Worm (Caenorhabditis elegans): ENCODE data around the gene dlc-3.
A peak's percentile ranks its signal among the peaks of the same experiment; 100 is the strongest.

Gene dlc-3

DNA sequence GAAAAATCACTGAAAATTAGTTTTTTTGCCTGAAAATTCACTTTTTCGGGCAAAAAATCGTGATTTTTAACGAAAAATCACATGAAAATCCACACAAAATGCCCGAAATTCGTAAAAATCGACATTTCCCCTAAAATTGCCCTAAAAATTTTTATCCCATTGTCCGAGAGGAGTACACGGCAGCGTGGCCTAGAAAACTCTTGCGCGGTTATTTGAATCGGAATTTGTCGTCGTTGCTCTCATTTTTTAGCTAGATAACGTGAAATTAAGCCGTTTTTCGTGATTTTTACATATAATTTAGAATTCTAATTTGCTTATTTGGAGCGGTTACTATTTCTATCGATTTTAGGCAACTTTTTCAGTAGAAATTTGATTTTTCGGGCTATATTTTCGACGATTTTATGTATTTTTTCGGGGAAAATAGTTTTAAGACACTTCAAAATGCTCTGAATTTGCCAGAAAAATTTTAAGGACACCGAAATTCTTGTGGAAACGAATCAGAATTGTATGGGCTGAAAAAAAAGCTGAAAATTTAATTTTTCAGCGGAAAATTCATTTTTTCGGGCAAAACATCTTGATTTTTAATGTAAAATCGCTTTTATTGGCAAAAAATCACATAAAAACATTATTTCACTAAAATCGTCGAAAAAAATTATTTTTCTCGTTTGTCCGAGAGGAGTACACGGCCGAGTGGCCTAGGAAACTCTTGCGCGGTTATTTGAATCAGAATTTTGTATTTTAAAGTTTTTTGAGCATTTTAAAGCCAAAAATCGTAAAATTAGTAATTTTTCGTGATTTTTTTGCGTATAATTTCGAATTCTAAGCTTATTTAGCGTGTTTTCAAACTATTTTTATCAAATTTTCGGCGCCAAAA, 16.7 kb upstream of the dlc-3 start (continued):
- TF ChIP-seq pha-4 (GFP tag; IDR thresholded peaks at IDR 0.05), result peak; percentile 23; the same call in 1 of the 2 replicates
- TF ChIP-seq pha-4 (tag; optimal IDR thresholded peaks at IDR 0.05), result no peak
- TF ChIP-seq ZK546.5 (tag; optimal IDR thresholded peaks at IDR 0.05), result no peak
- no peak for TF ChIP-seq ceh-32 (tag; optimal IDR thresholded peaks at IDR 0.05; ENCODE audit: poor library complexity)
- TF ChIP-seq lir-3 (tag; optimal IDR thresholded peaks at IDR 0.05), result no peak
- TF ChIP-seq mdl-1 (tag; optimal IDR thresholded peaks at IDR 0.05), result no peak
- peak; percentile 62 for TF ChIP-seq ceh-20 (GFP tag; IDR thresholded peaks at IDR 0.05)
- no peak for TF ChIP-seq lin-1 (GFP tag; IDR thresholded peaks at IDR 0.05)
- TF ChIP-seq lin-39 (tag; optimal IDR thresholded peaks at IDR 0.05), result no peak
- peak; percentile 69 for TF ChIP-seq dmd-6 (GFP tag; IDR thresholded peaks at IDR 0.05)
- TF ChIP-seq lim-7 (GFP tag; IDR thresholded peaks at IDR 0.05), result no peak
- peak; percentile 32; the same call in 1 of the 2 replicates for TF ChIP-seq hmg-1.1 (GFP tag; IDR thresholded peaks at IDR 0.05)
- no peak for TF ChIP-seq dmd-8 (GFP tag; IDR thresholded peaks at IDR 0.05)
- no peak for TF ChIP-seq set-16 (GFP tag; IDR thresholded peaks at IDR 0.05)
- peak; percentile 85 for TF ChIP-seq Y48G9A.11 (GFP tag; IDR thresholded peaks at IDR 0.05)
- no peak for TF ChIP-seq nhr-237 (tag; optimal IDR thresholded peaks at IDR 0.05)
- TF ChIP-seq rbr-2 (tag; optimal IDR thresholded peaks at IDR 0.05), result peak; percentile 11
- TF ChIP-seq zag-1 (tag; optimal IDR thresholded peaks at IDR 0.05), result no peak
- 0 out of 2 replicates have a peak, but pooled peaks have one; percentile 50 for TF ChIP-seq zfp-3 (GFP tag; conservative IDR thresholded peaks at IDR 0.05)
- TF ChIP-seq snpc-4 (tag; optimal IDR thresholded peaks at IDR 0.05), result no peak
- TF ChIP-seq hif-1 (tag; optimal IDR thresholded peaks at IDR 0.05), result peak; percentile 73 to 98
- TF ChIP-seq daf-12 (tag; optimal IDR thresholded peaks at IDR 0.05), result no peak
- no peak for TF ChIP-seq fos-1 (tag; optimal IDR thresholded peaks at IDR 0.05)
- TF ChIP-seq php-3 (GFP tag; IDR thresholded peaks at IDR 0.05), result no peak
- TF ChIP-seq nhr-102 (tag; optimal IDR thresholded peaks at IDR 0.05), result peak; percentile 33
- TF ChIP-seq attf-4 (tag; optimal IDR thresholded peaks at IDR 0.05), result no peak
- 0 out of 2 replicates have a peak, but pooled peaks have one; percentile 11 for TF ChIP-seq ctbp-1 (GFP tag; IDR thresholded peaks at IDR 0.05)
- TF ChIP-seq hlh-30 (tag; optimal IDR thresholded peaks at IDR 0.05; ENCODE audit: insufficient read depth), result peak; percentile 25
- TF ChIP-seq ztf-7 (tag; optimal IDR thresholded peaks at IDR 0.05), result peak; percentile 17
- TF ChIP-seq mxl-3 (GFP tag; optimal IDR thresholded peaks at IDR 0.05), result no peak
- TF ChIP-seq aha-1 (tag), result peak; percentile 81
- no peak for TF ChIP-seq nhr-11 (tag; optimal IDR thresholded peaks at IDR 0.05)
- TF ChIP-seq ztf-11 (tag; optimal IDR thresholded peaks at IDR 0.05), result no peak
- peak; percentile 95 for TF ChIP-seq dpl-1 (GFP tag; optimal IDR thresholded peaks at IDR 0.05)
- no peak for TF ChIP-seq F44E2.7 (GFP tag; IDR thresholded peaks at IDR 0.05)
- no peak for TF ChIP-seq nhr-10 (tag; optimal IDR thresholded peaks at IDR 0.05)
- TF ChIP-seq zip-2 (tag; optimal IDR thresholded peaks at IDR 0.05), result no peak
- TF ChIP-seq ceh-62 (tag; optimal IDR thresholded peaks at IDR 0.05), result no peak
- TF ChIP-seq nhr-6 (tag; optimal IDR thresholded peaks at IDR 0.05), result peak; percentile 54
- TF ChIP-seq zfp-2 (tag; optimal IDR thresholded peaks at IDR 0.05), result no peak
- peak; percentile 74 for TF ChIP-seq unc-130 (GFP tag; optimal IDR thresholded peaks at IDR 0.05)
- TF ChIP-seq F10B5.3 (tag; optimal IDR thresholded peaks at IDR 0.05), result peak; percentile 45
- peak; percentile 8 for TF ChIP-seq spr-3 (GFP tag; optimal IDR thresholded peaks at IDR 0.05)
- no peak for TF ChIP-seq ces-1 (GFP tag; optimal IDR thresholded peaks at IDR 0.05)
- no peak for TF ChIP-seq cey-2 (tag; optimal IDR thresholded peaks at IDR 0.05; ENCODE audit: borderline replicate concordance, insufficient read depth)
- TF ChIP-seq lin-13 (GFP tag; optimal IDR thresholded peaks at IDR 0.05), result peak; percentile 1
- TF ChIP-seq mdt-29 (GFP tag; IDR thresholded peaks at IDR 0.05), result peak; percentile 65; the same call in 1 of the 2 replicates
- 0 out of 2 replicates have a peak, but pooled peaks have one; percentile 67 for TF ChIP-seq nhr-42 (GFP tag; IDR thresholded peaks at IDR 0.05)
- TF ChIP-seq dmd-9 (GFP tag; IDR thresholded peaks at IDR 0.05), result peak; percentile 89
- no peak for TF ChIP-seq pqm-1 (tag; optimal IDR thresholded peaks at IDR 0.05)

All from whole organism, L4 larva.